Worm (Caenorhabditis elegans): ENCODE measurements around the gene clc-19.
A peak's percentile ranks its signal among the peaks of the same experiment; 100 is the strongest.

Gene clc-19

DNA sequence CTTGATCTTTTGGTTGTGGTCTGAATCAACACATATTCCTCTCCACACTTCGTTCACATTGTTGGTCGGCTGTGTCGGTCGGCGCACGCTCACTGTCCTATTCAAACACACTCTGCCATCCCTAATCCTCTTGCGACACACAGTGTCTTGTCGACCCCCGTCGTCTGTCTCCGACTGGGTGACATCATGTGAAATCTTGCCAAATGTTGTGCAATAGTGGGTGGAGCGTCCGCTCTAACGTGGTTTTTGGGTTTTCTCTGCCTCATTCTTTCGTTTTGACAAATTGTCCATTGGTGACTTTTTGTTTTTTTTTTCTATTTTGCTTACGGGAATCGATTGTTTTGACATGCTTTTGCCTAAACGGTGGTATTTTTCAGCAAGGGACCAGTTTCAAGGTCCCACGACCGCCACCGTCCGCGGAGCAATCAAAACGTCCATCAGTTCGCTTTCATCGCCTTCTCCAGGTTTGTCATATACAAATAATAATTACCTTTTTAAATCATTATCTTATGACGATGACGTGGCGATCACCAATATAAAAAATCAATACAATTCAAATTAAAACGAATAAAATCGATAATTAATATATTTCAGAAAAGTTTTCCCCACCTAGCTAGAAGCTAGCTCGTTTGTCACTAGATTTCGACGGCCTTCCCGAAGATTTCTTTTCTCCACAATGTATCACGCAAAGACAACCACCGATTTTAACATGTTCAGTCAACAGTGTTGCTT lies 39.5 kb downstream of the clc-19 start:
- TF ChIP-seq grh-1 (GFP tag; IDR thresholded peaks at IDR 0.05) (no peak), lin-15B (tag; optimal IDR thresholded peaks at IDR 0.05) (no peak), elt-2 (tag; optimal IDR thresholded peaks at IDR 0.05) (peak; percentile 63), mep-1 (tag; optimal IDR thresholded peaks at IDR 0.05) (peak; percentile 93), nhr-84 (tag; optimal IDR thresholded peaks at IDR 0.05) (no peak), nhr-47 (tag; optimal IDR thresholded peaks at IDR 0.05) (peak; percentile 91), ets-5 (GFP tag; IDR thresholded peaks at IDR 0.05) (no peak), snpc-4 (tag; optimal IDR thresholded peaks at IDR 0.05) (peak; percentile 80), nhr-77 (tag; optimal IDR thresholded peaks at IDR 0.05) (peak; percentile 95), mef-2 (tag; optimal IDR thresholded peaks at IDR 0.05) (no peak), nhr-12 (tag; optimal IDR thresholded peaks at IDR 0.05) (no peak), aly-2 (tag; optimal IDR thresholded peaks at IDR 0.05) (peak; percentile 55), lin-35 (GFP tag; optimal IDR thresholded peaks at IDR 0.05) (peak; percentile 79 to 89), unc-86 (tag; optimal IDR thresholded peaks at IDR 0.05) (peak; percentile 80), lir-3 (tag; optimal IDR thresholded peaks at IDR 0.05; ENCODE audit: poor library complexity) (peak; percentile 12), fos-1 (tag; optimal IDR thresholded peaks at IDR 0.05) (peak; percentile 85), ceh-82 (tag; optimal IDR thresholded peaks at IDR 0.05) (peak; percentile 75 to 97 (median 85)), hpl-2 (GFP tag; optimal IDR thresholded peaks at IDR 0.05) (peak; percentile 56), sox-4 (tag; optimal IDR thresholded peaks at IDR 0.05) (no peak), lin-14 (GFP tag; optimal IDR thresholded peaks at IDR 0.05) (peak; percentile 99), fkh-4 (tag; optimal IDR thresholded peaks at IDR 0.05; ENCODE audit: borderline replicate concordance) (no peak), C16A3.4 (tag; optimal IDR thresholded peaks at IDR 0.05) (peak; percentile 94), dsc-1 (tag; optimal IDR thresholded peaks at IDR 0.05) (peak; percentile 65), irx-1 (tag; optimal IDR thresholded peaks at IDR 0.05) (peak; percentile 78), pag-3 (tag; optimal IDR thresholded peaks at IDR 0.05; ENCODE audit: borderline replicate concordance, insufficient read depth) (no peak), nhr-85 (tag) (peak; percentile 97), nhr-76 (tag; optimal IDR thresholded peaks at IDR 0.05) (no peak), nhr-237 (tag; optimal IDR thresholded peaks at IDR 0.05) (peak; percentile 90), unc-130 (tag; optimal IDR thresholded peaks at IDR 0.05) (peak; percentile 80), lsy-2 (tag; optimal IDR thresholded peaks at IDR 0.05) (peak; percentile 81 to 95), swsn-7 (tag; optimal IDR thresholded peaks at IDR 0.05) (peak; percentile 93), lin-39 (tag; optimal IDR thresholded peaks at IDR 0.05) (no peak), lin-13 (GFP tag; optimal IDR thresholded peaks at IDR 0.05) (peak; percentile 91), egl-27 (tag; optimal IDR thresholded peaks at IDR 0.05) (peak; percentile 74 to 78), sup-37 (GFP tag; optimal IDR thresholded peaks at IDR 0.05) (peak; percentile 45), ceh-8 (GFP tag; optimal IDR thresholded peaks at IDR 0.05) (peak; percentile 32), ztf-11 (tag; optimal IDR thresholded peaks at IDR 0.05) (peak in 1 of 2 experiments; percentile 11), nhr-90 (tag; optimal IDR thresholded peaks at IDR 0.05; ENCODE audit: poor library complexity) (peak; percentile 84), unc-62 (GFP tag; optimal IDR thresholded peaks at IDR 0.05) (no peak), unc-98 (GFP tag; IDR thresholded peaks at IDR 0.05) (no peak; the same call in 1 of the 2 replicates), C04F5.9 (tag; optimal IDR thresholded peaks at IDR 0.05) (no peak), ceh-63 (GFP tag; optimal IDR thresholded peaks at IDR 0.05) (no peak), skn-1 (tag; optimal IDR thresholded peaks at IDR 0.05) (peak; percentile 96), nhr-20 (tag; optimal IDR thresholded peaks at IDR 0.05) (peak; percentile 91), alr-1 (tag; optimal IDR thresholded peaks at IDR 0.05; ENCODE audit: borderline replicate concordance) (no peak), ama-1 (optimal IDR thresholded peaks at IDR 0.05) (peak; percentile 80), jun-1 (tag; optimal IDR thresholded peaks at IDR 0.05) (peak; percentile 95), zag-1 (tag; optimal IDR thresholded peaks at IDR 0.05) (no peak), xbp-1 (tag; optimal IDR thresholded peaks at IDR 0.05) (peak; percentile 82), ces-1 (GFP tag; optimal IDR thresholded peaks at IDR 0.05) (no peak), pqm-1 (tag; optimal IDR thresholded peaks at IDR 0.05) (peak; percentile 84), snu-23 (GFP tag; optimal IDR thresholded peaks at IDR 0.05) (peak; percentile 95)
